Fruit fly (Drosophila melanogaster): ENCODE measurements around the gene CG4367.
A peak's percentile ranks its signal among the peaks of the same experiment; 100 is the strongest.

Gene CG4367

DNA sequence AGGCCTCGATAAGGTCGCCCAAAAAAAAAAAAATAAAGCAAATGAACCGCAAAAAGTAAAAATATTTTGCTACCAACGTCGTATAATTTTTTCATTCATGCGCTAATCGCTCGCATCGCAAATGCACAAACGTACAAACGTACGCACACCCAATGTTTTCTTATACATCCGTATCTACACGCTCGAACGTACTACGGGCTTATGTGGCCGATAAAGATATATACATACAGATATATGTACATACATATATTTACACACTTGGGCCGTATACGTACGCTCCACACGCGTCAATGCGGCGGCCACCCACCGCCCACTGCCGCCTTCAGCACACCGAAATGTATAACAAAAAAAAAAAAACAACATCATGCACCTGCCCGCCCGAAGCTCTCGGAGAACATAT lies 38.8 kb downstream of the CG4367 start (continued):
- TF ChIP-seq CG34224 (GFP tag; IDR thresholded peaks at IDR 0.05; ENCODE audit: partially characterized antibody) (peak; percentile 16; the same call in 1 of the 3 replicates), CG18764 (GFP tag; optimal IDR thresholded peaks at IDR 0.05) (no peak), inv (GFP tag; IDR thresholded peaks at IDR 0.05; ENCODE audit: partially characterized antibody) (no peak), sens (GFP tag) (peak; percentile 56), Stat92E (GFP tag; optimal IDR thresholded peaks at IDR 0.05) (peak in 1 of 3 experiments; percentile 44), dan (GFP tag; IDR thresholded peaks at IDR 0.05) (no peak), Bgb (GFP tag; IDR thresholded peaks at IDR 0.05; ENCODE audit: partially characterized antibody) (no peak), Ada2b (GFP tag; IDR thresholded peaks at IDR 0.05) (no peak), Fer3 (tag; optimal IDR thresholded peaks at IDR 0.05) (no peak), CG10274 (GFP tag; optimal IDR thresholded peaks at IDR 0.05) (no peak)

DNA sequence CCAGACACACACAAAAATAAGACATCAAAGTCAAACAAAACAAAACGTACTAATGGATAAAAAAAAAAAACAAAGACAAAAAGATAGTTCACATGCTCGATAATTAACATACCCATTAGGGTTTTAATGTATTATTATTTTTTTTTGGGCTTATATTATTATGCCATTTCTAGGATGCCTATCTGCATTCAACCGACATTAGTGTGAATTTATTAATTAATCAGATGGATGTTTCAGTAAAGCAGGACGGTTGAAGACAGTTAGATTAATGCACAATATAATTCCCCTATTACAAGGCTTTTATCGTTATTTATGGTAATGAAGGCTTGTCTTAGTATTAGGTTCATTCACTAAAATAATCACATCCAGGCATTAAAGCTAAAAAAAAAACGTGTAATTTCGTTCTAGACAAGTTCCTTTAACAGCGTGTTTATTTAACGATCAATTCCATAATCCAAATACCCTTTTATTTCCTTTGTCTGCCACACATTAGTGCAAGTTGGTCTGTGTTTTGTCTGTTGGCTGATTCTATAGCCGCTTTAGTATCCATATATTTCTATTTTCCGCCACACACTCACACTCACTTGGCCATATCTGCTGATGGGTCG lies 39.4 kb downstream of the CG4367 start:
- peak; percentile 9 for TF ChIP-seq CG2678 (tag; optimal IDR thresholded peaks at IDR 0.05)
- TF ChIP-seq phol (tag; optimal IDR thresholded peaks at IDR 0.05) = peak; percentile 44
- TF ChIP-seq CG10147 (GFP tag; optimal IDR thresholded peaks at IDR 0.05) = peak; percentile 11
- peak; percentile 24 for TF ChIP-seq CG15269 (tag; optimal IDR thresholded peaks at IDR 0.05)
- no peak for TF ChIP-seq CG9797 (GFP tag; optimal IDR thresholded peaks at IDR 0.05)
- TF ChIP-seq Ssrp (tag; optimal IDR thresholded peaks at IDR 0.05) = peak; percentile 20
- TF ChIP-seq Ptx1 (GFP tag; IDR thresholded peaks at IDR 0.05) = peak; percentile 19; the same call in 1 of the 2 replicates
- no peak for TF ChIP-seq schlank (tag; optimal IDR thresholded peaks at IDR 0.05)
- no peak for TF ChIP-seq sug (tag; optimal IDR thresholded peaks at IDR 0.05)
- TF ChIP-seq vfl (GFP tag; optimal IDR thresholded peaks at IDR 0.05) = no peak
- TF ChIP-seq CG12391 (tag; optimal IDR thresholded peaks at IDR 0.05) = peak; percentile 2
- peak; percentile 37 for TF ChIP-seq Sox102F (GFP tag; optimal IDR thresholded peaks at IDR 0.05)
- TF ChIP-seq Hr51 (GFP tag; optimal IDR thresholded peaks at IDR 0.05) = peak in 1 of 2 experiments; percentile 52
- TF ChIP-seq CG2202 (tag; optimal IDR thresholded peaks at IDR 0.05) = no peak
- TF ChIP-seq prd (optimal IDR thresholded peaks at IDR 0.05) = no peak
- TF ChIP-seq prd (GFP tag; IDR thresholded peaks at IDR 0.05) = no peak
- peak; percentile 14 for TF ChIP-seq CG7556 (GFP tag; optimal IDR thresholded peaks at IDR 0.05)
- peak; percentile 36 for TF ChIP-seq CG9727 (GFP tag; optimal IDR thresholded peaks at IDR 0.05)
- TF ChIP-seq CG11398 (GFP tag; optimal IDR thresholded peaks at IDR 0.05) = no peak
- TF ChIP-seq CG6765 (GFP tag; optimal IDR thresholded peaks at IDR 0.05) = no peak
- TF ChIP-seq gem (tag; optimal IDR thresholded peaks at IDR 0.05) = peak; percentile 44
- TF ChIP-seq fd96Cb (tag; optimal IDR thresholded peaks at IDR 0.05) = peak; percentile 4
- TF ChIP-seq nmo (GFP tag; optimal IDR thresholded peaks at IDR 0.05) = peak; percentile 34
- peak; percentile 20 for TF ChIP-seq CG12659 (GFP tag; optimal IDR thresholded peaks at IDR 0.05)
- TF ChIP-seq CG6254 (GFP tag; optimal IDR thresholded peaks at IDR 0.05) = no peak
- TF ChIP-seq D19B (GFP tag; optimal IDR thresholded peaks at IDR 0.05) = peak; percentile 81
- peak; percentile 27 for TF ChIP-seq grau (tag; optimal IDR thresholded peaks at IDR 0.05)
- no peak for TF ChIP-seq CG2116 (GFP tag; optimal IDR thresholded peaks at IDR 0.05)
- peak; percentile 12; the same call in 1 of the 2 replicates for TF ChIP-seq lmd (GFP tag; IDR thresholded peaks at IDR 0.05)
- TF ChIP-seq peb (GFP tag; IDR thresholded peaks at IDR 0.05) = no peak
- TF ChIP-seq shn (GFP tag; optimal IDR thresholded peaks at IDR 0.05) = peak; percentile 9
- TF ChIP-seq CG17802 (tag; optimal IDR thresholded peaks at IDR 0.05) = no peak
- TF ChIP-seq CG13624 (GFP tag; optimal IDR thresholded peaks at IDR 0.05) = peak; percentile 6
- TF ChIP-seq slbo (GFP tag; IDR thresholded peaks at IDR 0.05) = 0 out of 2 replicates have a peak, but pooled peaks have one; percentile 23
- peak; percentile 31 for TF ChIP-seq CG7839 (tag; optimal IDR thresholded peaks at IDR 0.05)
- peak; percentile 4 for TF ChIP-seq CG9437 (GFP tag; optimal IDR thresholded peaks at IDR 0.05)
- TF ChIP-seq CG31441 (GFP tag; IDR thresholded peaks at IDR 0.05) = peak; percentile 35; the same call in 1 of the 2 replicates
- peak; percentile 23; the same call in 1 of the 2 replicates for TF ChIP-seq CG3847 (GFP tag; IDR thresholded peaks at IDR 0.05)
